Fruit fly (Drosophila melanogaster): ENCODE data around the gene cdi.

DNA sequence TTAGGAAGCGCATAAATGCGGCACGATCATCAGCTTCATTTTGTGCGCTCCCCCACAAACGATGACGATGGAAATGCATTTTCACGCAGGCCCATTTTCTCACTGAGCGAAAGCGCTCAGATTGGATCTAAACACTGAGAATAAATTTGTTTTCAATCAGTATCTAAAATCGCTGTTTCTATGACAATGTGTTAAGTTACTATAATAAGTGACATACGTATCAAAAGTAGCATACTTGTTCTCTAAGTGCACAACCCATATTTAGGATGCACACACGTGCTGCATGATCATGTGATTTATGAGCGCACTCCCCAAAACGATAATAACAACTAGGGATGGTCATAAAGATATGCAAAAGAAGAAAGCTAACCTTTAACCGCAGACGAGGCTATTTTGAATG, 14.1 kb upstream of the cdi start:
- TF ChIP-seq EcR (GFP tag; optimal IDR thresholded peaks at IDR 0.05) (no peak), Dll (optimal IDR thresholded peaks at IDR 0.05) (no peak), CG8478 (optimal IDR thresholded peaks at IDR 0.05) (no peak), pan (optimal IDR thresholded peaks at IDR 0.05) (no peak), usp (GFP tag; optimal IDR thresholded peaks at IDR 0.05) (no peak), psq (optimal IDR thresholded peaks at IDR 0.05) (no peak)

Measured in whole organism.